Fruit fly (Drosophila melanogaster) whole organism, embryonic: ENCODE results near the gene Rab18.

ENCODE experiments used
- Atf-2 ChIP-seq: fragments of 200-800 bp; sonication (Bioruptor generic); optimal IDR thresholded peaks from 2 replicates; lab custom pipeline; 2016; ENCODE audit warnings: missing biosample characterization, missing genetic modification characterization
- Atf3 ChIP-seq: fragments of 200-800 bp; sonication (Bioruptor generic); optimal IDR thresholded peaks from 3 replicates; lab custom pipeline; 2016; ENCODE audit warnings: missing biosample characterization, missing genetic modification characterization
- Atf6 ChIP-seq: fragments of 200-800 bp; sonication (Bioruptor generic); IDR thresholded peaks from 2 replicates; pipeline ENCODE4 v1.3.6; 2022; ENCODE audit warnings: missing biosample characterization, missing genetic modification characterization
- Blimp-1 ChIP-seq: fragments of 200-800 bp; sonication (Bioruptor generic); optimal IDR thresholded peaks from 3 replicates; lab custom pipeline; 2018; ENCODE audit warnings: missing biosample characterization, missing genetic modification characterization, mild to moderate bottlenecking, moderate library complexity, missing genetic modification reagents
- Bteb2 ChIP-seq: fragments of 200-800 bp; sonication (Bioruptor generic); optimal IDR thresholded peaks from 2 replicates; lab custom pipeline; 2016; ENCODE audit warnings: missing biosample characterization, missing genetic modification characterization
- CG10274 ChIP-seq: fragments of 200-800 bp; sonication (Bioruptor generic); optimal IDR thresholded peaks from 3 replicates; lab custom pipeline; 2017; ENCODE audit warnings: missing biosample characterization, mild to moderate bottlenecking, missing genetic modification characterization
- CG11093 ChIP-seq: fragments of 200-800 bp; sonication (Bioruptor generic); IDR thresholded peaks from 3 replicates; pipeline ENCODE4 v1.3.6; 2022; ENCODE audit warnings: missing biosample characterization, missing genetic modification characterization
- CG12104 ChIP-seq: fragments of 200-800 bp; sonication (Bioruptor generic); optimal IDR thresholded peaks from 3 replicates; lab custom pipeline; 2016; ENCODE audit warnings: missing biosample characterization, missing genetic modification characterization
- CG1233 ChIP-seq: fragments of 200-800 bp; sonication (Bioruptor generic); optimal IDR thresholded peaks from 4 replicates; lab custom pipeline; 2018; ENCODE audit warnings: missing biosample characterization, mild to moderate bottlenecking, missing genetic modification characterization
- CG14860 ChIP-seq: fragments of 200-800 bp; sonication (Bioruptor generic); IDR thresholded peaks from 3 replicates; pipeline ENCODE4 v1.3.6; 2022; ENCODE audit warnings: missing biosample characterization, missing genetic modification characterization; ENCODE audit not compliant: partially characterized antibody
- CG15601 ChIP-seq: fragments of 200-800 bp; sonication (Bioruptor generic); optimal IDR thresholded peaks from 3 replicates; lab custom pipeline; 2019; ENCODE audit warnings: missing biosample characterization, mild to moderate bottlenecking, missing genetic modification characterization, moderate library complexity
- CG15696 ChIP-seq: fragments of 200-800 bp; sonication (Bioruptor generic); optimal IDR thresholded peaks from 2 replicates; lab custom pipeline; 2019; ENCODE audit warnings: missing biosample characterization, mild to moderate bottlenecking, missing genetic modification characterization, moderate library complexity
- CG1602 ChIP-seq: fragments of 200-800 bp; sonication (Bioruptor generic); optimal IDR thresholded peaks from 3 replicates; lab custom pipeline; 2016; ENCODE audit warnings: missing biosample characterization, missing genetic modification characterization
- CG16815 ChIP-seq: fragments of 200-800 bp; sonication (Bioruptor generic); optimal IDR thresholded peaks from 3 replicates; lab custom pipeline; 2017; ENCODE audit warnings: missing biosample characterization, mild to moderate bottlenecking, missing genetic modification characterization
- CG18764 ChIP-seq: fragments of 200-800 bp; sonication (Bioruptor generic); optimal IDR thresholded peaks from 3 replicates; lab custom pipeline; 2016; ENCODE audit warnings: missing biosample characterization, missing genetic modification characterization
- CG2678 ChIP-seq: fragments of 200-800 bp; sonication (Bioruptor generic); optimal IDR thresholded peaks from 3 replicates; lab custom pipeline; 2019; ENCODE audit warnings: missing biosample characterization, mild to moderate bottlenecking, missing genetic modification characterization, moderate library complexity
- CG30431 ChIP-seq: fragments of 200-800 bp; sonication (Bioruptor generic); optimal IDR thresholded peaks from 2 replicates; lab custom pipeline; 2017; ENCODE audit warnings: missing biosample characterization, missing genetic modification characterization
- CG32767 ChIP-seq: fragments of 200-800 bp; sonication (Bioruptor generic); IDR thresholded peaks from 2 replicates; pipeline ENCODE4 v1.3.6; 2022; ENCODE audit warnings: missing biosample characterization, missing genetic modification characterization
- CG34422 ChIP-seq: fragments of 200-800 bp; sonication (Bioruptor generic); IDR thresholded peaks from 3 replicates; pipeline ENCODE4 v1.3.6; 2022; ENCODE audit warnings: missing biosample characterization, missing genetic modification characterization
- CG6791 ChIP-seq: fragments of 200-800 bp; sonication (Bioruptor generic); IDR thresholded peaks from 3 replicates; pipeline ENCODE4 v1.3.6; 2022; ENCODE audit warnings: missing biosample characterization, missing genetic modification characterization; ENCODE audit not compliant: partially characterized antibody
- CG7357 ChIP-seq: fragments of 200-800 bp; sonication (Bioruptor generic); IDR thresholded peaks from 3 replicates; pipeline ENCODE4 v1.3.6; 2022; ENCODE audit warnings: missing biosample characterization, missing genetic modification characterization
- CG7963 ChIP-seq: fragments of 200-800 bp; sonication (Bioruptor generic); IDR thresholded peaks from 3 replicates; pipeline ENCODE4 v1.3.6; 2022; ENCODE audit warnings: missing biosample characterization, missing genetic modification characterization; ENCODE audit not compliant: partially characterized antibody
- CG8281 ChIP-seq: fragments of 200-800 bp; sonication (Bioruptor generic); optimal IDR thresholded peaks from 2 replicates; lab custom pipeline; 2018; ENCODE audit warnings: missing biosample characterization, mild to moderate bottlenecking, missing genetic modification characterization, moderate library complexity
- CG8359 ChIP-seq: fragments of 200-800 bp; sonication (Bioruptor generic); optimal IDR thresholded peaks from 2 replicates; lab custom pipeline; 2017; ENCODE audit warnings: missing biosample characterization, mild to moderate bottlenecking, missing genetic modification characterization, borderline replicate concordance
- CG9609 ChIP-seq: fragments of 200-800 bp; sonication (Bioruptor generic); optimal IDR thresholded peaks from 3 replicates; lab custom pipeline; 2016; ENCODE audit warnings: missing biosample characterization, missing genetic modification characterization
- Dad ChIP-seq: fragments of 200-800 bp; sonication (Bioruptor generic); optimal IDR thresholded peaks from 3 replicates; lab custom pipeline; 2016; ENCODE audit warnings: missing biosample characterization, missing genetic modification characterization
- Doc2 ChIP-seq: fragments of 200-800 bp; sonication (Bioruptor generic); IDR thresholded peaks from 2 replicates; pipeline ENCODE4 v1.3.6; 2022; ENCODE audit warnings: missing biosample characterization, missing genetic modification characterization
- Fer2 ChIP-seq: fragments of 200-800 bp; sonication (Bioruptor generic); optimal IDR thresholded peaks from 2 replicates; lab custom pipeline; 2018; ENCODE audit warnings: missing biosample characterization, mild to moderate bottlenecking, missing genetic modification characterization, moderate library complexity
- HLH3B ChIP-seq: fragments of 200-800 bp; sonication (Bioruptor generic); IDR thresholded peaks from 2 replicates; pipeline ENCODE4 v1.3.6; 2022; ENCODE audit warnings: missing biosample characterization, missing genetic modification characterization
- HmgD ChIP-seq: fragments of 200-800 bp; sonication (Bioruptor generic); optimal IDR thresholded peaks from 3 replicates; lab custom pipeline; 2016; ENCODE audit warnings: missing biosample characterization, missing genetic modification characterization
- Hr3 ChIP-seq: fragments of 200-800 bp; sonication (Bioruptor generic); optimal IDR thresholded peaks from 3 replicates; lab custom pipeline; 2016; ENCODE audit warnings: missing biosample characterization, missing genetic modification characterization
- Hsf ChIP-seq: fragments of 200-800 bp; sonication (Bioruptor generic); optimal IDR thresholded peaks from 3 replicates; lab custom pipeline; 2016; ENCODE audit warnings: missing biosample characterization, missing genetic modification characterization
- NfI ChIP-seq: fragments of 200-800 bp; sonication (Bioruptor generic); optimal IDR thresholded peaks from 3 replicates; lab custom pipeline; 2018; ENCODE audit warnings: missing biosample characterization, mild to moderate bottlenecking, missing genetic modification characterization, moderate library complexity
- Sin3A ChIP-seq: fragments of >200 bp; optimal IDR thresholded peaks from 2 replicates; lab custom pipeline; 2018
- Sox100B ChIP-seq: fragments of 200-800 bp; sonication (Bioruptor generic); optimal IDR thresholded peaks from 3 replicates; lab custom pipeline; 2018; ENCODE audit warnings: missing biosample characterization, mild to moderate bottlenecking, missing genetic modification characterization
- Usf ChIP-seq: fragments of 200-800 bp; sonication (Bioruptor generic); optimal IDR thresholded peaks from 2 replicates; lab custom pipeline; 2017; ENCODE audit warnings: missing genotype, missing biosample characterization, missing genetic modification characterization
- bsh ChIP-seq, 2 experiments: fragments of 200-800 bp; sonication (Bioruptor generic); optimal IDR thresholded peaks; 2 replicates each; lab custom pipeline; 2017 to 2018; ENCODE audit warnings: mild to moderate bottlenecking in 2 of 2, missing biosample characterization in 2 of 2, missing genetic modification characterization in 2 of 2, moderate library complexity in 1 of 2
- dati ChIP-seq: fragments of 200-800 bp; sonication (Bioruptor generic); IDR thresholded peaks from 2 replicates; pipeline ENCODE4 v1.3.6; 2022; ENCODE audit warnings: missing biosample characterization, missing genetic modification characterization
- dimm ChIP-seq: fragments of 200-800 bp; sonication (Bioruptor generic); IDR thresholded peaks from 2 replicates; pipeline ENCODE4 v1.3.6; 2022; ENCODE audit warnings: missing biosample characterization, missing genetic modification characterization
- fd3F ChIP-seq: fragments of 200-800 bp; sonication (Bioruptor generic); optimal IDR thresholded peaks from 2 replicates; lab custom pipeline; 2018; ENCODE audit warnings: missing biosample characterization, mild to moderate bottlenecking, missing genetic modification characterization, moderate library complexity
- gsb-n ChIP-seq: fragments of 200-800 bp; sonication (Bioruptor generic); optimal IDR thresholded peaks from 3 replicates; lab custom pipeline; 2018; ENCODE audit warnings: missing biosample characterization, mild to moderate bottlenecking, missing genetic modification characterization
- kay ChIP-seq: fragments of 200-800 bp; sonication (Bioruptor generic); optimal IDR thresholded peaks from 2 replicates; lab custom pipeline; 2016; ENCODE audit warnings: missing biosample characterization, missing genetic modification characterization
- lab ChIP-seq: fragments of 200-800 bp; sonication (Bioruptor generic); optimal IDR thresholded peaks from 3 replicates; lab custom pipeline; 2017; ENCODE audit warnings: missing biosample characterization, missing genetic modification characterization, mild to moderate bottlenecking, moderate library complexity, missing genetic modification reagents
- lola ChIP-seq, 3 experiments: fragments of >200 bp in 2 of 3; fragments of 200-800 bp in 1 of 3; sonication (Bioruptor generic) in 1 of 3; optimal IDR thresholded peaks; 2 replicates each; lab custom pipeline; 2017 to 2019; ENCODE audit warnings: missing biosample characterization in 3 of 3, missing genetic modification characterization in 3 of 3, mild to moderate bottlenecking in 1 of 3, moderate library complexity in 1 of 3
- org-1 ChIP-seq: fragments of 200-800 bp; sonication (Bioruptor generic); optimal IDR thresholded peaks from 2 replicates; lab custom pipeline; 2017; ENCODE audit warnings: missing biosample characterization, missing genetic modification characterization
- sqz ChIP-seq: fragments of 200-800 bp; sonication (Bioruptor generic); optimal IDR thresholded peaks from 3 replicates; lab custom pipeline; 2018; ENCODE audit warnings: missing biosample characterization, mild to moderate bottlenecking, missing genetic modification characterization
- tap ChIP-seq: fragments of 200-800 bp; optimal IDR thresholded peaks from 3 replicates; lab custom pipeline; 2019; ENCODE audit warnings: missing biosample characterization, mild to moderate bottlenecking, missing genetic modification characterization, moderate library complexity
- tll ChIP-seq, 2 experiments: fragments of 200-800 bp in 1 of 2; fragments of >200 bp in 1 of 2; sonication (Bioruptor generic) in 1 of 2; optimal IDR thresholded peaks; 2 replicates each; lab custom pipeline; 2017 to 2019; ENCODE audit warnings: missing biosample characterization in 2 of 2, missing genetic modification characterization in 2 of 2, mild to moderate bottlenecking in 1 of 2, moderate library complexity in 1 of 2
- tna ChIP-seq: fragments of 200-800 bp; sonication (Bioruptor generic); IDR thresholded peaks from 2 replicates; pipeline ENCODE4 v1.3.6; 2022; ENCODE audit warnings: missing biosample characterization, missing genetic modification characterization; ENCODE audit not compliant: partially characterized antibody

Gene Rab18

dm6 chrX:5696436-5697022 is 24.9 kb upstream of the Rab18 start (continued):
- TF ChIP-seq Fer2: peak; percentile 85
- TF ChIP-seq CG7963 (GFP tag; lab: Robert Waterston, UW): no peak
- TF ChIP-seq CG14860 (GFP tag; lab: Robert Waterston, UW): no peak
- peak; percentile 95 for TF ChIP-seq sqz (GFP tag; lab: Kevin White, UChicago)
- peak; percentile 88 for TF ChIP-seq CG7357 (GFP tag; lab: Robert Waterston, UW)
- peak; percentile 96 for TF ChIP-seq CG1233 (GFP tag; lab: Kevin White, UChicago)
- peak; percentile 97 for TF ChIP-seq Atf3 (GFP tag; lab: Kevin White, UChicago)
- TF ChIP-seq Doc2: peak; percentile 78; the same call in 1 of the 2 replicates
- TF ChIP-seq CG12104 (GFP tag; lab: Kevin White, UChicago): peak; percentile 95
- TF ChIP-seq NfI (GFP tag; lab: Kevin White, UChicago): peak; percentile 95
- peak; percentile 94 for TF ChIP-seq dati (GFP tag; lab: Robert Waterston, UW)
- TF ChIP-seq CG2678 (tag; lab: Kevin White, UChicago): peak; percentile 95
- TF ChIP-seq Atf-2 (GFP tag; lab: Kevin White, UChicago): peak; percentile 97
- TF ChIP-seq tap: peak; percentile 58
- TF ChIP-seq CG15601: peak; percentile 88
- peak; percentile 98 for TF ChIP-seq Hsf (GFP tag; lab: Kevin White, UChicago)
- peak; percentile 97 for TF ChIP-seq CG34422
- no peak for TF ChIP-seq tna (GFP tag; lab: Robert Waterston, UW)
- TF ChIP-seq Sin3A: no peak
- TF ChIP-seq Blimp-1 (GFP tag; lab: Kevin White, UChicago): peak; percentile 92
- peak; percentile 97 for TF ChIP-seq HmgD (GFP tag; lab: Kevin White, UChicago)
- TF ChIP-seq CG11093: peak; percentile 93
- peak; percentile 95 for TF ChIP-seq lab (GFP tag; lab: Kevin White, UChicago)
- TF ChIP-seq CG6791 (GFP tag; lab: Robert Waterston, UW): no peak
- TF ChIP-seq CG8359 (GFP tag; lab: Kevin White, UChicago): peak; percentile 74
- TF ChIP-seq Bteb2 (GFP tag; lab: Kevin White, UChicago): peak; percentile 95
- TF ChIP-seq CG32767: peak; percentile 93
- TF ChIP-seq CG1602: peak; percentile 96
- TF ChIP-seq Hr3 (GFP tag; lab: Kevin White, UChicago): peak; percentile 95
- peak; percentile 95 for TF ChIP-seq kay (GFP tag; lab: Kevin White, UChicago)
- TF ChIP-seq Dad (GFP tag; lab: Kevin White, UChicago): peak; percentile 97
- TF ChIP-seq CG16815 (GFP tag; lab: Kevin White, UChicago): peak; percentile 96
- peak; percentile 82 for TF ChIP-seq fd3F (GFP tag; lab: Kevin White, UChicago)
- TF ChIP-seq CG15696 (tag; lab: Kevin White, UChicago): peak; percentile 97
- TF ChIP-seq org-1 (GFP tag; lab: Kevin White, UChicago): peak; percentile 95
- peak; percentile 84 for TF ChIP-seq CG8281 (tag; lab: Kevin White, UChicago)
- TF ChIP-seq HLH3B (GFP tag; lab: Robert Waterston, UW): peak; percentile 97
- peak; percentile 88 for TF ChIP-seq CG10274
- TF ChIP-seq lola (GFP tag; optimal IDR thresholded peaks at IDR 0.05; lab: Kevin White, UChicago): peak in 2 of 3 experiments; percentile 3 to 92
- TF ChIP-seq gsb-n (tag; lab: Kevin White, UChicago): peak; percentile 90
- peak in 1 of 2 experiments; percentile 65 for TF ChIP-seq tll (GFP tag; optimal IDR thresholded peaks at IDR 0.05; lab: Kevin White, UChicago)
- TF ChIP-seq bsh (GFP tag; optimal IDR thresholded peaks at IDR 0.05; lab: Kevin White, UChicago): peak; percentile 91 to 94
- peak; percentile 88 for TF ChIP-seq Atf6
- peak; percentile 95 for TF ChIP-seq CG18764 (GFP tag; lab: Kevin White, UChicago)
- TF ChIP-seq dimm (GFP tag; lab: Robert Waterston, UW): peak; percentile 86
- peak; percentile 97 for TF ChIP-seq CG30431
- peak; percentile 92 for TF ChIP-seq Usf (GFP tag; lab: Kevin White, UChicago)
- peak; percentile 98 for TF ChIP-seq CG9609 (GFP tag; lab: Kevin White, UChicago)
- TF ChIP-seq Sox100B (GFP tag; lab: Kevin White, UChicago): peak; percentile 91
